Worm (Caenorhabditis elegans) whole organism, early embryonic: ENCODE data around the gene B0001.5.

Source experiments
- B0310.2 ChIP-seq: sonication (generic microtip); optimal IDR thresholded peaks from 2 replicates; lab custom pipeline; 2016; ENCODE audit warnings: mild to moderate bottlenecking, missing genetic modification characterization, missing compliant biosample characterization
- F13C5.2 ChIP-seq: sonication (generic microtip); optimal IDR thresholded peaks from 2 replicates; lab custom pipeline; 2017; ENCODE audit warnings: mild to moderate bottlenecking, missing genetic modification characterization, inconsistent platforms, missing compliant biosample characterization
- aly-1 ChIP-seq: sonication (generic microtip); optimal IDR thresholded peaks from 2 replicates; lab custom pipeline; 2016; ENCODE audit warnings: missing genetic modification characterization, missing compliant biosample characterization
- ama-1 ChIP-seq: fragments of 150-350 bp; optimal IDR thresholded peaks from 2 replicates; lab custom pipeline; 2014
- ceh-13 ChIP-seq: fragments of 200-800 bp; sonication (Bioruptor generic); optimal IDR thresholded peaks from 2 replicates; lab custom pipeline; 2018; ENCODE audit warnings: mild to moderate bottlenecking, missing genetic modification characterization, missing compliant biosample characterization
- ceh-36 ChIP-seq: sonication (generic microtip); optimal IDR thresholded peaks from 2 replicates; lab custom pipeline; 2016; ENCODE audit warnings: missing genetic modification characterization, inconsistent platforms, missing compliant biosample characterization
- ets-7 ChIP-seq: sonication (generic microtip); optimal IDR thresholded peaks from 2 replicates; lab custom pipeline; 2016; ENCODE audit warnings: missing genotype, missing genetic modification characterization, missing compliant biosample characterization
- flt-1 ChIP-seq: fragments of 200-800 bp; sonication (Bioruptor generic); IDR thresholded peaks from 2 replicates; pipeline ENCODE4 v1.3.6; 2022; ENCODE audit warnings: missing genetic modification characterization, missing compliant biosample characterization
- hmbx-1 ChIP-seq: sonication (generic microtip); optimal IDR thresholded peaks from 2 replicates; lab custom pipeline; 2016; ENCODE audit warnings: mild to moderate bottlenecking, missing genetic modification characterization, missing compliant biosample characterization
- hmg-4 ChIP-seq: fragments of 200-800 bp; sonication (Bioruptor generic); optimal IDR thresholded peaks from 2 replicates; lab custom pipeline; 2018; ENCODE audit warnings: mild to moderate bottlenecking, missing genetic modification characterization, missing compliant biosample characterization
- hnd-1 ChIP-seq: sonication (generic microtip); optimal IDR thresholded peaks from 2 replicates; lab custom pipeline; 2016; ENCODE audit warnings: missing genetic modification characterization, missing compliant biosample characterization
- pes-1 ChIP-seq: fragments of 200-800 bp; sonication (Bioruptor generic); IDR thresholded peaks from 2 replicates; pipeline ENCODE4 v1.3.6; 2022; ENCODE audit warnings: missing genetic modification reagents, missing genetic modification characterization, missing compliant biosample characterization
- scrt-1 ChIP-seq: fragments of 200-800 bp; sonication (Bioruptor generic); IDR thresholded peaks from 2 replicates; pipeline ENCODE4 v1.3.6; 2022; ENCODE audit warnings: missing genetic modification characterization, missing compliant biosample characterization
- sea-1 ChIP-seq: fragments of 200-800 bp; sonication (Bioruptor generic); conservative IDR thresholded peaks from 2 replicates; pipeline ENCODE4 v1.3.6; 2022; ENCODE audit warnings: missing genetic modification characterization, missing compliant biosample characterization
- tbx-11 ChIP-seq: fragments of 200-800 bp; sonication (Bioruptor generic); IDR thresholded peaks from 2 replicates; pipeline ENCODE4 v1.3.6; 2022; ENCODE audit warnings: missing genetic modification characterization, missing compliant biosample characterization
- tbx-37 ChIP-seq: fragments of 200-800 bp; sonication (Bioruptor generic); conservative IDR thresholded peaks from 2 replicates; pipeline ENCODE4 v1.3.6; 2022; ENCODE audit warnings: missing genetic modification reagents, missing genetic modification characterization, missing compliant biosample characterization
- tra-4 ChIP-seq: sonication (generic microtip); optimal IDR thresholded peaks from 2 replicates; lab custom pipeline; 2017; ENCODE audit warnings: missing genetic modification characterization, missing compliant biosample characterization

The B0001.5 gene

ce11 chrIV:12157915-12158314 is 14.8 kb upstream of the B0001.5 start:
- TF ChIP-seq ama-1 (no peak), scrt-1 (GFP tag; lab: Robert Waterston, UW) (no peak), B0310.2 (tag; lab: Kevin White, UChicago) (no peak)

DNA sequence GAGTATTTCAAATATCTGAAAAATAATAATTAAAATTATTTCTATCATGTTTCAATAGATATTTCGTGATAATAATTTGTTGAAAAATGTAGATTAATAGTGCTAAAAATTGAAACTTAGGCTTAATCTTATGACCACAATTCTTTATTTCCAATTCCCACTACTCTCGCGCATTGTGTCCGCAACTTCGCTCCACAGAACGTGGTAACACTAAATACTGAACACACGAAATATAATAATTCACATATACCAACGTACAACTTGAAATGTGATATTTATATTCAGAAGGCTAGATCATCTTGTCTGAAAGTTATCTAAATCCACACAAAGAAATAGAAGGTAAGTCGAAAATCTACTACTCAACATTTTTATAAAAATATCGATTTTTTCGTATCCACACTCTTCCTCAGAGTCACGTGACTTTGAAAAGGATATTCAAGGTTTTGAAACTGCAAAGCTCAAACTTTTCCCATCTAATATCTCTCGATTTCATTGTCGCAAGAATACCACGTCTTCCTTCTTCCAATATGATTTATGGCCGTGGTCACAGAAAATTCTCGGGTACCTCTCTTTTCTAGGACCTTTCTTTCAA is 13.6 kb upstream of the B0001.5 start, which contains the start of gene eri-12:
Gene eri-12 (plus strand): TSS at position 197 of the 592 bp plus-strand sequence.
- TF ChIP-seq scrt-1 (GFP tag; lab: Robert Waterston, UW): no peak

- TF ChIP-seq tbx-11: 0 out of 2 replicates have a peak, but pooled peaks have one; percentile 32
- peak; percentile 52; the same call in 1 of the 2 replicates for TF ChIP-seq pes-1 (GFP tag; lab: Robert Waterston, UW)
- TF ChIP-seq flt-1 (GFP tag; lab: Robert Waterston, UW): peak; percentile 29; the same call in 1 of the 2 replicates
Measured at ce11 chrIV:12155819-12156218, 12.7 kb upstream of the B0001.5 start.

- TF ChIP-seq flt-1 (GFP tag; lab: Robert Waterston, UW) (no peak), tbx-11 (no peak), F13C5.2 (tag; lab: Kevin White, UChicago) (no peak), scrt-1 (GFP tag; lab: Robert Waterston, UW) (no peak), hnd-1 (tag; lab: Kevin White, UChicago) (no peak), ceh-13 (GFP tag; lab: Kevin White, UChicago) (no peak), tra-4 (tag; lab: Kevin White, UChicago) (no peak), aly-1 (no peak), sea-1 (GFP tag; lab: Robert Waterston, UW) (no peak), ama-1 (no peak), pes-1 (GFP tag; lab: Robert Waterston, UW) (no peak), ets-7 (tag; lab: Kevin White, UChicago) (no peak), hmbx-1 (tag; lab: Kevin White, UChicago) (no peak), ceh-36 (tag; lab: Kevin White, UChicago) (no peak)
Measured at ce11 chrIV:12154195-12154677, 11.1 kb upstream of the B0001.5 start, which contains the start of gene B0001.7. TSS of gene B0001.7 (minus strand) at chrIV:12154245.

- no peak for TF ChIP-seq hnd-1 (tag; lab: Kevin White, UChicago)
- no peak for TF ChIP-seq scrt-1 (GFP tag; lab: Robert Waterston, UW)
- no peak for TF ChIP-seq tra-4 (tag; lab: Kevin White, UChicago)
- TF ChIP-seq flt-1 (GFP tag; lab: Robert Waterston, UW): no peak
- TF ChIP-seq aly-1: no peak
- TF ChIP-seq B0310.2 (tag; lab: Kevin White, UChicago): no peak
- no peak for TF ChIP-seq sea-1 (GFP tag; lab: Robert Waterston, UW)
- no peak for TF ChIP-seq ceh-13 (GFP tag; lab: Kevin White, UChicago)
- no peak for TF ChIP-seq tbx-11
- no peak for TF ChIP-seq pes-1 (GFP tag; lab: Robert Waterston, UW)
- no peak for TF ChIP-seq tbx-37
- no peak for TF ChIP-seq ets-7 (tag; lab: Kevin White, UChicago)
- no peak for TF ChIP-seq ama-1
- no peak for TF ChIP-seq F13C5.2 (tag; lab: Kevin White, UChicago)
- no peak for TF ChIP-seq hmg-4 (GFP tag; lab: Kevin White, UChicago)
- TF ChIP-seq ceh-36 (tag; lab: Kevin White, UChicago): no peak
- no peak for TF ChIP-seq hmbx-1 (tag; lab: Kevin White, UChicago)
Measured at ce11 chrIV:12150877-12151276, 7.7 kb upstream of the B0001.5 start, which contains the start of gene B0001.2. TSS of gene B0001.2 (minus strand) at chrIV:12150977.

DNA sequence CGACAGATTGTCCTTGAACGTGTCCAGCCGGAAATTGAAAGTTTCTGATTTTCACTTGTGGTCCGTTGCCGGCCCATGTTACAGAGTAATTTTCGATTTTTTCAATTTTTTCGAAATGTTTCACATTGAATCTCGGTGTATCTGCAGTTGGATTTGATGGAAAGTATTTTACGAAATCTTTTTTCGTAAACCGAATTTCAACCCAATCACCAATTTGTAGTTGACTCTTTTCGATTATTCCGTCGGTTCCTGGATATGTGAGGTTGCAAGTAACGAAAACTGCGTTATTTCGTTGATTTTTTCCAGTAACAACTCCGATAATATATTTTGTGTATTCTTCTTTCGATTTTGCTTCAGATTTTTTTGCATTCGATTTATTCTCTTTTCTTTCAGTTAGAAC is 6.5 kb upstream of the B0001.5 start:
- TF ChIP-seq aly-1 (no peak), tbx-37 (no peak), B0310.2 (tag; lab: Kevin White, UChicago) (no peak), ceh-13 (GFP tag; lab: Kevin White, UChicago) (no peak), ceh-36 (tag; lab: Kevin White, UChicago) (no peak)

ce11 chrIV:12145681-12146080 is 2.5 kb upstream of the B0001.5 start, which contains the start of gene B0001.3:
TSS of gene B0001.3 (minus strand) at chrIV:12145735.
- TF ChIP-seq tbx-11: no peak
- no peak for TF ChIP-seq aly-1
- TF ChIP-seq ceh-36 (tag; lab: Kevin White, UChicago): no peak
- TF ChIP-seq hmg-4 (GFP tag; lab: Kevin White, UChicago): no peak
- no peak for TF ChIP-seq ama-1
- TF ChIP-seq flt-1 (GFP tag; lab: Robert Waterston, UW): no peak
- no peak for TF ChIP-seq ceh-13 (GFP tag; lab: Kevin White, UChicago)
- no peak for TF ChIP-seq tbx-37
- TF ChIP-seq sea-1 (GFP tag; lab: Robert Waterston, UW): no peak
- no peak for TF ChIP-seq F13C5.2 (tag; lab: Kevin White, UChicago)
- no peak for TF ChIP-seq B0310.2 (tag; lab: Kevin White, UChicago)
- no peak for TF ChIP-seq hmbx-1 (tag; lab: Kevin White, UChicago)
- TF ChIP-seq pes-1 (GFP tag; lab: Robert Waterston, UW): no peak
- no peak for TF ChIP-seq tra-4 (tag; lab: Kevin White, UChicago)
- no peak for TF ChIP-seq ets-7 (tag; lab: Kevin White, UChicago)
- TF ChIP-seq hnd-1 (tag; lab: Kevin White, UChicago): no peak
- TF ChIP-seq scrt-1 (GFP tag; lab: Robert Waterston, UW): no peak

DNA sequence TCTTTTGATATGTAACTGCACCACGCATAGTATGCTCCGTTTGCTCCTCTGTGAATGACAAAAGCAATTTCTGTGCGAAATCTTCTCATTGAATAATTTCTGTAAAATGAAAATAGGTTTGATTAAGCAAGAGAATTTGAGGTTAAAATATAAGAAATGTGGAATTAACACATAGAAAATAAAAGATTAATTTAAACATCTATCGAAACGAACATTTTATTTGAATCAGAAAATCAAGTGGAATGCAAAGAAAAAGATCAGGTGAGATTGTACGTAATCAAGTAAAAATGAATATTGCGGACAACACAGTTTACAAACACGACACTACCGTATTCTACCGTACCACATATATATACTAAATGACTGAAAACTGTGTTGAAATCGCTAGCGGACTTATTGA is 2.2 kb downstream of the B0001.5 start, which contains the start of gene B0001.8:
Gene B0001.8 (minus strand): TSS at position 101 of the 400 bp plus-strand sequence.
- TF ChIP-seq ama-1: no peak
- TF ChIP-seq ceh-13 (GFP tag; lab: Kevin White, UChicago): no peak
- no peak for TF ChIP-seq ets-7 (tag; lab: Kevin White, UChicago)
- no peak for TF ChIP-seq tbx-11
- TF ChIP-seq tbx-37: no peak
- no peak for TF ChIP-seq tra-4 (tag; lab: Kevin White, UChicago)
- TF ChIP-seq sea-1 (GFP tag; lab: Robert Waterston, UW): no peak
- no peak for TF ChIP-seq flt-1 (GFP tag; lab: Robert Waterston, UW)
- TF ChIP-seq aly-1: no peak
- no peak for TF ChIP-seq B0310.2 (tag; lab: Kevin White, UChicago)
- no peak for TF ChIP-seq hnd-1 (tag; lab: Kevin White, UChicago)
- TF ChIP-seq scrt-1 (GFP tag; lab: Robert Waterston, UW): no peak
- TF ChIP-seq ceh-36 (tag; lab: Kevin White, UChicago): no peak
- TF ChIP-seq hmbx-1 (tag; lab: Kevin White, UChicago): no peak
- TF ChIP-seq F13C5.2 (tag; lab: Kevin White, UChicago): no peak
